Worm (Caenorhabditis elegans) whole organism, L2 larva: ENCODE results near the gene allo-1.

Experiments
- C34F6.9 ChIP-seq: fragments of 150-350 bp; optimal IDR thresholded peaks from 2 replicates; lab custom pipeline; 2014; ENCODE audit warnings: missing biosample characterization, missing genetic modification characterization
- F13H6.1 ChIP-seq: sonication (generic microtip); optimal IDR thresholded peaks from 2 replicates; lab custom pipeline; 2016; ENCODE audit warnings: missing genetic modification characterization, missing compliant biosample characterization
- R02D3.7 ChIP-seq: fragments of 150-350 bp; optimal IDR thresholded peaks from 2 replicates; lab custom pipeline; 2014; ENCODE audit warnings: missing biosample characterization, missing genetic modification characterization
- Y55F3AM.14 ChIP-seq: fragments of 200-800 bp; sonication (Bioruptor generic); optimal IDR thresholded peaks from 2 replicates; lab custom pipeline; 2018; ENCODE audit warnings: mild to moderate bottlenecking, missing genetic modification characterization, missing compliant biosample characterization
- ZK546.5 ChIP-seq: sonication (generic microtip); optimal IDR thresholded peaks from 2 replicates; lab custom pipeline; 2017; ENCODE audit warnings: missing biosample characterization, missing genetic modification characterization
- alr-1 ChIP-seq: fragments of 150-350 bp; optimal IDR thresholded peaks from 2 replicates; lab custom pipeline; 2014; ENCODE audit warnings: missing biosample characterization, missing genetic modification characterization
- ama-1 ChIP-seq: fragments of 150-350 bp; optimal IDR thresholded peaks from 2 replicates; lab custom pipeline; 2018; ENCODE audit warnings: inconsistent platforms
- blmp-1 ChIP-seq: sonication (generic microtip); optimal IDR thresholded peaks from 2 replicates; lab custom pipeline; 2017; ENCODE audit warnings: missing genetic modification characterization, mild to moderate bottlenecking, missing compliant biosample characterization, antibody characterized with exemption, moderate library complexity; ENCODE audit not compliant: insufficient read depth
- ceh-16 ChIP-seq: fragments of 150-350 bp; optimal IDR thresholded peaks from 2 replicates; lab custom pipeline; 2014; ENCODE audit warnings: missing biosample characterization, missing genetic modification characterization
- ceh-82 ChIP-seq: fragments of 150-350 bp; optimal IDR thresholded peaks from 2 replicates; lab custom pipeline; 2014; ENCODE audit warnings: missing biosample characterization, missing genetic modification characterization
- dmd-4 ChIP-seq: sonication (generic microtip); optimal IDR thresholded peaks from 2 replicates; lab custom pipeline; 2017; ENCODE audit warnings: missing biosample characterization, missing genetic modification characterization
- egl-27 ChIP-seq: sonication (generic microtip); optimal IDR thresholded peaks from 3 replicates; lab custom pipeline; 2017; ENCODE audit warnings: missing biosample characterization, missing genetic modification reagents, missing genetic modification characterization
- elt-1 ChIP-seq: fragments of 150-350 bp; optimal IDR thresholded peaks from 2 replicates; lab custom pipeline; 2014; ENCODE audit warnings: missing biosample characterization, missing genetic modification characterization
- elt-3 ChIP-seq: sonication (generic microtip); optimal IDR thresholded peaks from 2 replicates; lab custom pipeline; 2017; ENCODE audit warnings: missing biosample characterization, missing genetic modification characterization
- fos-1 ChIP-seq: fragments of 150-350 bp; optimal IDR thresholded peaks from 2 replicates; lab custom pipeline; 2014; ENCODE audit warnings: missing biosample characterization, missing genetic modification characterization
- gmeb-1 ChIP-seq: fragments of 150-350 bp; optimal IDR thresholded peaks from 2 replicates; lab custom pipeline; 2014; ENCODE audit warnings: missing biosample characterization, missing genetic modification characterization
- lin-13 ChIP-seq: fragments of 150-350 bp; optimal IDR thresholded peaks from 2 replicates; lab custom pipeline; 2014; ENCODE audit warnings: missing biosample characterization, missing genetic modification reagents, missing genetic modification characterization
- lin-39 ChIP-seq: fragments of 150-350 bp; optimal IDR thresholded peaks from 2 replicates; lab custom pipeline; 2014; ENCODE audit warnings: missing biosample characterization, missing genetic modification reagents, missing genetic modification characterization
- lsy-2 ChIP-seq, 2 experiments: fragments of 150-350 bp in 1 of 2; sonication (generic microtip) in 1 of 2; optimal IDR thresholded peaks; 2 replicates each; lab custom pipeline; 2014 to 2017; ENCODE audit warnings: missing biosample characterization in 2 of 2, missing genetic modification characterization in 2 of 2
- mdl-1 ChIP-seq, 2 experiments: fragments of 150-350 bp in 1 of 2; sonication (generic microtip) in 1 of 2; optimal IDR thresholded peaks; 2 replicates each; lab custom pipeline; 2017; ENCODE audit warnings: missing biosample characterization in 2 of 2, missing genetic modification characterization in 2 of 2
- nhr-10 ChIP-seq: sonication (generic microtip); optimal IDR thresholded peaks from 2 replicates; lab custom pipeline; 2017; ENCODE audit warnings: missing biosample characterization, missing genetic modification characterization
- nhr-11 ChIP-seq: fragments of 150-350 bp; optimal IDR thresholded peaks from 2 replicates; lab custom pipeline; 2014; ENCODE audit warnings: missing biosample characterization, missing genetic modification characterization
- nhr-129 ChIP-seq: fragments of 150-350 bp; optimal IDR thresholded peaks from 2 replicates; lab custom pipeline; 2014; ENCODE audit warnings: missing biosample characterization, missing genetic modification characterization
- nhr-21 ChIP-seq: fragments of 150-350 bp; optimal IDR thresholded peaks from 2 replicates; lab custom pipeline; 2014; ENCODE audit warnings: missing biosample characterization, missing genetic modification characterization
- nhr-237 ChIP-seq: fragments of 150-350 bp; optimal IDR thresholded peaks from 2 replicates; lab custom pipeline; 2014; ENCODE audit warnings: missing biosample characterization, missing genetic modification characterization
- nhr-25 ChIP-seq: fragments of 150-350 bp; sonication (generic microtip); optimal IDR thresholded peaks from 3 replicates; lab custom pipeline; 2014; ENCODE audit warnings: missing biosample characterization, missing genetic modification characterization
- nhr-77 ChIP-seq: fragments of 150-350 bp; optimal IDR thresholded peaks from 2 replicates; lab custom pipeline; 2014; ENCODE audit warnings: missing biosample characterization, missing genetic modification characterization
- peb-1 ChIP-seq: fragments of 150-350 bp; optimal IDR thresholded peaks from 2 replicates; lab custom pipeline; 2014; ENCODE audit warnings: missing biosample characterization, missing genetic modification characterization
- skn-1 ChIP-seq: sonication (generic microtip); optimal IDR thresholded peaks from 2 replicates; lab custom pipeline; 2017; ENCODE audit warnings: missing biosample characterization, missing genetic modification characterization
- sma-3 ChIP-seq: sonication (generic microtip); optimal IDR thresholded peaks from 2 replicates; lab custom pipeline; 2016; ENCODE audit warnings: missing genetic modification reagents, missing genetic modification characterization, missing compliant biosample characterization
- sma-9 ChIP-seq, 2 experiments: fragments of 150-350 bp in 1 of 2; sonication (generic microtip) in 1 of 2; optimal IDR thresholded peaks; 2 replicates each; lab custom pipeline; 2014 to 2016; ENCODE audit warnings: missing genetic modification characterization in 2 of 2, mild to moderate bottlenecking in 1 of 2, missing biosample characterization in 1 of 2, missing compliant biosample characterization in 1 of 2, missing genetic modification reagents in 1 of 2, moderate library complexity in 1 of 2
- snpc-4 ChIP-seq: fragments of 150-350 bp; optimal IDR thresholded peaks from 2 replicates; lab custom pipeline; 2014; ENCODE audit warnings: missing biosample characterization, missing genetic modification characterization
- unc-39 ChIP-seq: fragments of 150-350 bp; optimal IDR thresholded peaks from 2 replicates; lab custom pipeline; 2014; ENCODE audit warnings: missing biosample characterization, missing genetic modification characterization
- unc-55 ChIP-seq: fragments of 150-350 bp; sonication (generic microtip); optimal IDR thresholded peaks from 3 replicates; lab custom pipeline; 2014; ENCODE audit warnings: missing biosample characterization, missing genetic modification reagents, missing genetic modification characterization
- zag-1 ChIP-seq: fragments of 150-350 bp; optimal IDR thresholded peaks from 2 replicates; lab custom pipeline; 2014; ENCODE audit warnings: missing biosample characterization, missing genetic modification characterization
- ztf-1 ChIP-seq: fragments of 200-800 bp; sonication (Bioruptor generic); conservative IDR thresholded peaks from 2 replicates; pipeline ENCODE4 v1.3.6; 2022; ENCODE audit warnings: missing genetic modification characterization, missing compliant biosample characterization

Gene allo-1

ce11 chrIV:10718865-10719264 is 22.0 kb upstream of the allo-1 start:
- TF ChIP-seq blmp-1 (no peak), sma-3 (GFP tag; lab: Kevin White, UChicago) (no peak), unc-55 (GFP tag; lab: Kevin White, UChicago) (no peak), fos-1 (tag; lab: Kevin White, UChicago) (no peak), egl-27 (tag; lab: Kevin White, UChicago) (no peak), snpc-4 (tag; lab: Kevin White, UChicago) (no peak), zag-1 (no peak), gmeb-1 (tag; lab: Kevin White, UChicago) (no peak), nhr-237 (no peak), alr-1 (no peak), nhr-129 (tag; lab: Kevin White, UChicago) (no peak), R02D3.7 (tag; lab: Kevin White, UChicago) (no peak), ZK546.5 (tag; lab: Kevin White, UChicago) (no peak)
- TF ChIP-seq, all 48 proteins: peak for 0

DNA sequence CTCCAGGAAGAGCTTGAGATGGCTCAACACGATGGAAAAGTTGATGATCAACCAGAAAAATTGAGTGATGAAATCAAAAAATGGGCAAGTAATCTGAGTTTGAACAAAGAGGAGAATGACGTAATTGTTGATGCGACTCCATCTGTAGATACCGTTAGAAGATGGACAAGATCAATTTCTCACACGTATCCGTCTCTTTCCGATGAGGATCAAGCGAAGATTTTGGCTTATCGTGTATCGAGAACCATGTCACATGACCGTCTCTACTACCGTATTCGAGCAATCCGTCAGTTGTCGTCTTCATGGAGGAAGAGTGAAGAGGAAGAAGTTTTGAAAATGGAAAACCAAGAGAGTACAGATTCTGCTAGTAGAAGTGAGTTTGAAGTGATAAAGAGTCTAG is 21.2 kb upstream of the allo-1 start:
- TF ChIP-seq lin-39 (tag; lab: Kevin White, UChicago) (no peak), F13H6.1 (no peak), sma-3 (GFP tag; lab: Kevin White, UChicago) (no peak), nhr-25 (tag; lab: Kevin White, UChicago) (no peak), ama-1 (lab: Kevin White, UChicago) (no peak), zag-1 (no peak), elt-1 (tag; lab: Kevin White, UChicago) (peak; percentile 25), ceh-16 (no peak)

DNA sequence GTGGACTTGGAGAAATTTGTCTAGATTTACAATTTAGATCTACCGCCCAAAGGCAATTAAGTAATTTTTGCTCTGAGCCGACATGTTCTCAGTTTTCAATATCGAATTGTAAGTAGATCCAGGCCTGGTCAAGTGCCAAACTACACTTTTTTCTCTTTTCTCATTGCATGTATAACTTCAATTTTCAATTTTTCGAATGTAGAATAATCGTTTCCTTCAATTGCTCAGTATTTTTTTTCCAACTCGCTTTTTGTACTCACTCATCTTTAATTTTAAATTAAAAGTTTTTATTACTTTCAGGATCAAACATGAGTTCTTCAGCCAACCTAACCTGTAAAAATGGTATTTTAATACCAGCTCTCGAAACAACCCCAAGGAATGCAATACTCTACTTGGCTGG is 19.5 kb upstream of the allo-1 start, which contains the start of gene ncx-3:
ncx-3 (plus strand) TSS at position 301 of the 400 bp plus-strand sequence.
- TF ChIP-seq R02D3.7 (tag; lab: Kevin White, UChicago) (no peak), sma-3 (GFP tag; lab: Kevin White, UChicago) (no peak), nhr-11 (no peak), ceh-82 (no peak), F13H6.1 (no peak), gmeb-1 (tag; lab: Kevin White, UChicago) (no peak), peb-1 (tag; lab: Kevin White, UChicago) (no peak), dmd-4 (no peak), lsy-2 (tag; optimal IDR thresholded peaks at IDR 0.05; lab: Kevin White, UChicago) (no peak), ztf-1 (no peak)

DNA sequence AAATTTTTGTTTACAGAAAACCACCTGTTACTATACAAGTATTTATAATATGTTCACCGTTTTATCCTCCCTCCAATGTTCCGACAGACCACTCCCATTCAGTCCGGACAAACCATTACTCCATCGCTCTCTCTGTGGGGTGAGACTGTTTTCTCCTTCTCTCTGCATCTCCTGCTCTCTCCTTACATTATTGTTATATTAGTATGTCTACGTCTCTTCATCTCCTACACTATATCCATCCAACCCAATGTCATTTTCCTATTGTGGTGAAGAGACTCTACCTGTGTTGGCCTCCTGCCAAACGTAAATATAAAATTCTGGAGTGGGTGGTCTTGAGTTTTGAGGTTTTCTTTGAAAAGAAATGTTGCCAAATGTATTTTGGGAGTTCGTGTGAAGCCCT is 17.7 kb upstream of the allo-1 start:
- no peak for TF ChIP-seq Y55F3AM.14
- TF ChIP-seq gmeb-1 (tag; lab: Kevin White, UChicago), result peak; percentile 21
- peak; percentile 21 for TF ChIP-seq egl-27 (tag; lab: Kevin White, UChicago)
- peak; percentile 46 for TF ChIP-seq sma-9 (GFP tag; optimal IDR thresholded peaks at IDR 0.05; lab: Kevin White, UChicago)
- no peak for TF ChIP-seq sma-9 (tag; optimal IDR thresholded peaks at IDR 0.05; lab: Kevin White, UChicago)
- no peak for TF ChIP-seq elt-3 (tag; lab: Kevin White, UChicago)
- no peak for TF ChIP-seq nhr-11
- TF ChIP-seq skn-1 (tag; lab: Kevin White, UChicago), result no peak
- TF ChIP-seq mdl-1 (tag; optimal IDR thresholded peaks at IDR 0.05; lab: Kevin White, UChicago), result no peak
- TF ChIP-seq blmp-1, result no peak
- no peak for TF ChIP-seq nhr-77 (tag; lab: Kevin White, UChicago)
- peak; percentile 43 for TF ChIP-seq fos-1 (tag; lab: Kevin White, UChicago)
- TF ChIP-seq nhr-25 (tag; lab: Kevin White, UChicago), result peak; percentile 6
- peak; percentile 8 for TF ChIP-seq sma-3 (GFP tag; lab: Kevin White, UChicago)
- no peak for TF ChIP-seq R02D3.7 (tag; lab: Kevin White, UChicago)
- peak; percentile 60 for TF ChIP-seq nhr-129 (tag; lab: Kevin White, UChicago)
- TF ChIP-seq unc-39 (tag; lab: Kevin White, UChicago), result no peak
- no peak for TF ChIP-seq lin-13 (GFP tag; lab: Kevin White, UChicago)
- no peak for TF ChIP-seq nhr-10 (tag; lab: Kevin White, UChicago)
- no peak for TF ChIP-seq dmd-4
- TF ChIP-seq C34F6.9 (tag; lab: Kevin White, UChicago), result peak; percentile 13
- TF ChIP-seq unc-55 (GFP tag; lab: Kevin White, UChicago), result no peak
- no peak for TF ChIP-seq nhr-21 (tag; lab: Kevin White, UChicago)
- TF ChIP-seq ztf-1, result no peak
